Fruit fly (Drosophila melanogaster) whole organism, prepupa: ENCODE measurements around the gene meng.

Source experiments
- CG11294 ChIP-seq: fragments of 200-800 bp; sonication (Bioruptor generic); IDR thresholded peaks from 2 replicates; pipeline ENCODE4 v1.3.6; 2022; ENCODE audit warnings: missing biosample characterization, missing genetic modification characterization
- CG11762 ChIP-seq: fragments of 200-800 bp; sonication (Bioruptor generic); optimal IDR thresholded peaks from 3 replicates; lab custom pipeline; 2016; ENCODE audit warnings: missing biosample characterization, missing genetic modification characterization; ENCODE audit not compliant: insufficient read depth
- CG16779 ChIP-seq: fragments of 200-800 bp; sonication (Bioruptor generic); optimal IDR thresholded peaks from 3 replicates; lab custom pipeline; 2017; ENCODE audit warnings: missing biosample characterization, mild to moderate bottlenecking, missing genetic modification characterization
- CG3032 ChIP-seq: fragments of 200-800 bp; optimal IDR thresholded peaks from 2 replicates; lab custom pipeline; 2019; ENCODE audit warnings: missing biosample characterization, mild to moderate bottlenecking, missing genetic modification characterization, moderate library complexity
- CG34406 ChIP-seq: fragments of 200-800 bp; sonication (Bioruptor generic); optimal IDR thresholded peaks from 3 replicates; lab custom pipeline; 2016; ENCODE audit warnings: missing biosample characterization, missing genetic modification characterization
- Hr39 ChIP-seq: fragments of 200-800 bp; sonication (Bioruptor generic); optimal IDR thresholded peaks from 2 replicates; lab custom pipeline; 2016; ENCODE audit warnings: missing biosample characterization, missing genetic modification characterization
- Sox15 ChIP-seq: fragments of 200-800 bp; sonication (Bioruptor generic); optimal IDR thresholded peaks from 3 replicates; lab custom pipeline; 2016; ENCODE audit warnings: missing biosample characterization, missing genetic modification characterization
- dsx ChIP-seq: fragments of 200-800 bp; optimal IDR thresholded peaks from 3 replicates; lab custom pipeline; 2019; ENCODE audit warnings: missing biosample characterization, mild to moderate bottlenecking, missing genetic modification characterization, moderate library complexity; ENCODE audit not compliant: poor library complexity, severe bottlenecking
- esn ChIP-seq: fragments of 200-800 bp; sonication (Bioruptor generic); optimal IDR thresholded peaks from 2 replicates; lab custom pipeline; 2016; ENCODE audit warnings: missing biosample characterization, mild to moderate bottlenecking, missing genetic modification characterization, moderate library complexity
- pdm3 ChIP-seq: fragments of 200-800 bp; sonication (Bioruptor generic); optimal IDR thresholded peaks from 3 replicates; lab custom pipeline; 2016; ENCODE audit warnings: missing biosample characterization, missing genetic modification characterization
- salr ChIP-seq, 2 experiments: fragments of 200-800 bp; sonication (Bioruptor generic); optimal IDR thresholded peaks; 3 replicates each; lab custom pipeline; 2016 to 2018; ENCODE audit warnings: missing biosample characterization in 2 of 2, missing genetic modification characterization in 2 of 2, mild to moderate bottlenecking in 1 of 2
- spab ChIP-seq: fragments of 200-800 bp; sonication (Bioruptor generic); optimal IDR thresholded peaks from 2 replicates; lab custom pipeline; 2017; ENCODE audit warnings: missing biosample characterization, mild to moderate bottlenecking, missing genetic modification characterization, missing genetic modification reagents
- svp ChIP-seq: fragments of 200-800 bp; sonication (Bioruptor generic); peaks from one replicate; lab custom pipeline; 2016; ENCODE audit warnings: missing biosample characterization, missing genetic modification characterization

dm6 chr2L:6716921-6717320 lies 25.4 kb upstream of the meng start:
- TF ChIP-seq CG11762 (GFP tag; lab: Kevin White, UChicago) (no peak), CG34406 (no peak), pdm3 (no peak), salr (GFP tag; optimal IDR thresholded peaks at IDR 0.05; lab: Kevin White, UChicago) (no peak), CG3032 (tag; lab: Kevin White, UChicago) (no peak), CG16779 (no peak), dsx (GFP tag; lab: Kevin White, UChicago) (no peak), CG11294 (GFP tag; lab: Robert Waterston, UW) (no peak), Sox15 (GFP tag; lab: Kevin White, UChicago) (no peak), esn (GFP tag; lab: Kevin White, UChicago) (no peak), spab (GFP tag; lab: Kevin White, UChicago) (no peak), svp (no peak), Hr39 (GFP tag; lab: Kevin White, UChicago) (no peak)
